Fruit fly (Drosophila melanogaster) Kc167 (cell line): ENCODE data around the gene Ttc1.

ENCODE experiments used
- Sin3A ChIP-seq: fragments of >200 bp; optimal IDR thresholded peaks from 2 replicates; lab custom pipeline; 2018; ENCODE audit warnings: missing external identifiers
- h ChIP-seq: fragments of >200 bp; optimal IDR thresholded peaks from 3 replicates; lab custom pipeline; 2018; ENCODE audit warnings: missing external identifiers
- psq ChIP-seq: fragments of >200 bp; optimal IDR thresholded peaks from 2 replicates; lab custom pipeline; 2017; ENCODE audit warnings: missing external identifiers
- ttk ChIP-seq: sonication (Bioruptor generic); optimal IDR thresholded peaks from 2 replicates; lab custom pipeline; 2017; ENCODE audit warnings: missing external identifiers

dm6 chr3R:16468556-16468955 is 25.7 kb upstream of the Ttc1 start:
- TF ChIP-seq h (no peak), psq (lab: Kevin White, UChicago) (no peak), Sin3A (lab: Kevin White, UChicago) (no peak), ttk (lab: Kevin White, UChicago) (no peak)
